Worm (Caenorhabditis elegans): ENCODE results near the gene uaf-2.

Gene uaf-2

DNA sequence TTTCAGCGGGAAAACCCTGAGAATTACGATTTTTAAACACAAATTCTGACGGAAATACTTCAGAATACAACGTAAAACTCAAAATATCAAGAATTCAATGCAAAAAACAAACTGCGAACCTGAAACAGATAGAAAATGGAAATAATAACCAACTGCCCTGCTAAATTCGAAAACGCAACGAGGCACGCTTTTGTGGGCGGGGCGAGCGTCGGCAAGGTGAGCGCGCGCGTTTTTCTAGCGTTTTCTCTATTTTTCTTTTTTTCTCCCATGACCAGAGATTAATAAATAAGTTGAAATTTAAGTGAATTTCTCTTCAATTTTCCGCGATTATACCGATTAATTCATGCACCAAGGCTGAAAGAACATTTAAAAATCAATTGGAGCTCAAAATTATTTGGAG is at the start of gene uaf-2:
TSS of gene uaf-2 (minus strand) at position 183 of the 400 bp plus-strand sequence.
- TF ChIP-seq C16A3.4 (tag; optimal IDR thresholded peaks at IDR 0.05) = peak; percentile 33
- TF ChIP-seq mab-9 (GFP tag; IDR thresholded peaks at IDR 0.05) = no peak
- peak in 2 of 3 experiments; percentile 16 to 43 for TF ChIP-seq ceh-82 (tag; optimal IDR thresholded peaks at IDR 0.05)
- peak; percentile 7 for TF ChIP-seq lin-15B (tag; optimal IDR thresholded peaks at IDR 0.05)
- TF ChIP-seq F16B12.6 (tag; optimal IDR thresholded peaks at IDR 0.05) = peak; percentile 6
- TF ChIP-seq efl-1 (optimal IDR thresholded peaks at IDR 0.05) = peak; percentile 42 to 48
- TF ChIP-seq efl-1 (GFP tag; optimal IDR thresholded peaks at IDR 0.05 in 1 of 2) = peak; percentile 39 to 91
- peak; percentile 17 to 51 for TF ChIP-seq lin-35 (GFP tag; optimal IDR thresholded peaks at IDR 0.05)
- peak; percentile 51 for TF ChIP-seq snu-23 (GFP tag; optimal IDR thresholded peaks at IDR 0.05)
- peak; percentile 28 for TF ChIP-seq nhr-20 (tag; optimal IDR thresholded peaks at IDR 0.05)
- peak in 1 of 2 experiments; percentile 52 for TF ChIP-seq lsy-2 (tag; optimal IDR thresholded peaks at IDR 0.05)
- peak; percentile 0 for TF ChIP-seq xbp-1 (tag; optimal IDR thresholded peaks at IDR 0.05)
- TF ChIP-seq mdl-1 (tag; optimal IDR thresholded peaks at IDR 0.05) = peak in 1 of 2 experiments; percentile 17
- TF ChIP-seq rnt-1 (tag; optimal IDR thresholded peaks at IDR 0.05) = peak; percentile 60
- TF ChIP-seq nhr-71 (tag; optimal IDR thresholded peaks at IDR 0.05) = peak; percentile 46
- no peak for TF ChIP-seq nhr-11 (tag; optimal IDR thresholded peaks at IDR 0.05)
- no peak for TF ChIP-seq elt-3 (tag; optimal IDR thresholded peaks at IDR 0.05)
- no peak for TF ChIP-seq nhr-12 (tag; optimal IDR thresholded peaks at IDR 0.05)
- peak; percentile 10 for TF ChIP-seq skn-1 (tag; optimal IDR thresholded peaks at IDR 0.05)
- no peak for TF ChIP-seq pax-3 (tag; optimal IDR thresholded peaks at IDR 0.05)
- no peak for TF ChIP-seq alr-1 (tag; optimal IDR thresholded peaks at IDR 0.05; ENCODE audit: borderline replicate concordance)
- TF ChIP-seq tbx-2 (tag; optimal IDR thresholded peaks at IDR 0.05) = peak; percentile 7
- TF ChIP-seq aly-2 (tag; optimal IDR thresholded peaks at IDR 0.05) = no peak
- no peak for TF ChIP-seq ets-5 (GFP tag; IDR thresholded peaks at IDR 0.05)
- TF ChIP-seq nhr-237 (tag; optimal IDR thresholded peaks at IDR 0.05) = no peak
- TF ChIP-seq blmp-1 (tag; optimal IDR thresholded peaks at IDR 0.05) = peak; percentile 26
- no peak for TF ChIP-seq nhr-28 (tag; optimal IDR thresholded peaks at IDR 0.05)
- peak; percentile 18 for TF ChIP-seq mep-1 (tag; optimal IDR thresholded peaks at IDR 0.05)
- no peak for TF ChIP-seq ceh-88 (GFP tag; IDR thresholded peaks at IDR 0.05)
- peak; percentile 41 for TF ChIP-seq nhr-47 (tag; optimal IDR thresholded peaks at IDR 0.05)
- 0 out of 2 replicates have a peak, but pooled peaks have one; percentile 23 for TF ChIP-seq nhr-19 (GFP tag; conservative IDR thresholded peaks at IDR 0.05)
- peak; percentile 14 to 48 (median 30) for TF ChIP-seq dpl-1 (GFP tag; optimal IDR thresholded peaks at IDR 0.05)
- no peak for TF ChIP-seq pqm-1 (tag; optimal IDR thresholded peaks at IDR 0.05)
- peak; percentile 5 for TF ChIP-seq nhr-90 (tag; optimal IDR thresholded peaks at IDR 0.05; ENCODE audit: poor library complexity)

DNA sequence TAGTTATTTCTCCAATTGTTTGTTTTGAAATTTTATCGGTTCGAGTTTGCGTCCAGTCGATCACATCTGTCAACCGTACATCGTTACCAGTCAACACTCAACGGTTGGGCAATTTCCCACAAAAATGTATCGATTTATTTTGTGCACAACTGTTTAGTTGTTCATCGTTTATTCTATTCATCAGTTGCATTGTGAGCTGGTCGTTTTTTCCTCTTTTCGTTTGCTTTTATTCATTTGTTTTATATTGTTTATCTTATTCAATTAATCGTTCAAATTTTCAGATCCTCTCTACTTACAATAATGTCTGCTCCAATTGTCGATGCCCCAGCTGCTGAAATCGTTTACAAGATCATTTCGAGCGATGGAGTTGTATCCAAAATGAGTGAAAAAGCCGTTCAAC is 48.4 kb upstream of the uaf-2 start, which contains the start of gene skr-12:
TSS of gene skr-12 (plus strand) at position 301 of the 400 bp plus-strand sequence.
- TF ChIP-seq mef-2 (tag; optimal IDR thresholded peaks at IDR 0.05) (no peak), dpl-1 (GFP tag; optimal IDR thresholded peaks at IDR 0.05) (no peak), nhr-84 (tag; optimal IDR thresholded peaks at IDR 0.05) (no peak), unc-62 (GFP tag; optimal IDR thresholded peaks at IDR 0.05) (no peak), aha-1 (tag; optimal IDR thresholded peaks at IDR 0.05) (no peak), zip-4 (GFP tag; optimal IDR thresholded peaks at IDR 0.05) (no peak), lsy-2 (tag; optimal IDR thresholded peaks at IDR 0.05) (no peak), mep-1 (tag; optimal IDR thresholded peaks at IDR 0.05) (no peak), xbp-1 (tag; optimal IDR thresholded peaks at IDR 0.05) (no peak), C16A3.4 (tag; optimal IDR thresholded peaks at IDR 0.05) (no peak), swsn-7 (tag; optimal IDR thresholded peaks at IDR 0.05) (no peak), efl-1 (optimal IDR thresholded peaks at IDR 0.05) (no peak), efl-1 (GFP tag; optimal IDR thresholded peaks at IDR 0.05 in 1 of 2) (no peak), fos-1 (tag; optimal IDR thresholded peaks at IDR 0.05) (no peak), ama-1 (optimal IDR thresholded peaks at IDR 0.05) (no peak), lin-35 (GFP tag; optimal IDR thresholded peaks at IDR 0.05) (no peak), lin-13 (GFP tag; optimal IDR thresholded peaks at IDR 0.05) (no peak), lir-3 (tag; optimal IDR thresholded peaks at IDR 0.05; ENCODE audit: poor library complexity) (no peak), aly-2 (tag; optimal IDR thresholded peaks at IDR 0.05) (no peak), hlh-4 (tag; optimal IDR thresholded peaks at IDR 0.05) (no peak), pag-3 (tag; optimal IDR thresholded peaks at IDR 0.05; ENCODE audit: borderline replicate concordance, insufficient read depth) (no peak)

Data from whole organism, L1 larva.